Worm (Caenorhabditis elegans) whole organism, dauer: Measurements from ENCODE around the gene C34H4.2.

Source experiments
- unc-62 ChIP-seq: sonication (generic microtip); optimal IDR thresholded peaks from 2 replicates; lab custom pipeline; 2017; ENCODE audit warnings: missing biosample characterization, missing genetic modification reagents, missing genetic modification characterization

The C34H4.2 gene

DNA sequence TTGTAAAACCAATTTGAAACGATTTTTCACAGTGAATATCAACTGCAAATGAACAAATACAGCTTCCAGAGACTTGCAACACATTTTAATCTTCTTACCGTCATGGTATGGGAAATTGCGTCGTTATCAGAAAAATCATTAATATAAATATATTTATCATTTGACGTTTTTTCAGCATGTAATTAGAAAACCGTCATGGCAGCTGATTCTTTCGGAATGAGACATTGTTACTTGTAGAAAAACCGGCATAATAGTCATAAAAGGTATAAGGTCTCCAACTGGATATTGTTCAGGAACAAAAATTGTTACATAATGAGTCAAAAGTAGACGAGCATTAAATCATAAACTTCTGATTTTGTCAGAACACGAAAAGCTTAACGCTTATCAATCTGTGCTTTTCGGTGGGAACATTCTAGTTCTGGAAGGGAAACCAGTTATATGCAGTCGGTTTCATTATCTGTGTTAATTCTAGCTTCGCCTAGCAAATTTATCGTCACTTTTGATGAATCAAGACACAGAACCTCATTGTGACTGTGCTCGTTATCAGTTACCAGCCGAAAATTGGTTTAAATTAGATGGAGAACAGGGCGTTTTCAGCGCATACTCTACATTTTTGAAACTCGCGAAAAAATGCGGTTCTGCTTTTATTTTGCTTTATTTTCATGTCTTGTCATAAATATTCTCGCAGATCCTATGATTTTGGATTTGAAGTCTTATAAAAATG lies at the start of gene C34H4.2:
Gene C34H4.2, plus strand, starts transcription at position 558 of the 724 bp plus-strand sequence.
- TF ChIP-seq unc-62 (GFP tag; lab: Kevin White, UChicago) = no peak

DNA sequence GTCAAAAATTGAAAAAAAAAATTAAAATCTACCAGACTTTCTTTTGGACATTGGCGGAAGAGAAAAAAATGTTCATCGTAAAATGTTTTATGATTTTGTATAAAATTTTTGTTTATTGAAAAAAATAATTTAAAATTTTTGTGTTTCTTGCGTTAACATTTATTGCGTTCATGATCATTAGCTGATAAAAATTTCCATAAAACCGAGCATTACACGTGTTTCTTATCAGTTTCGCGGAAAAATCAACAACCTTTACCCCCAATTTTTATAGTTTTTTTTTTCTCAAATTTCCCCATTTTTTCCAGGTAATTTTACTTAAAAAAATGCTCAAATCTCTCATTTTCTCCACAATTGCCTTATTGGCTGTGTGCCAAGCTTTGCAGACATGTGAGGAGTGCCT lies 43.3 kb upstream of the C34H4.2 start, which contains the start of gene txt-4:
Gene txt-4, plus strand, starts transcription at position 324 of the 400 bp plus-strand sequence.
- TF ChIP-seq unc-62 (GFP tag; lab: Kevin White, UChicago) = no peak

DNA sequence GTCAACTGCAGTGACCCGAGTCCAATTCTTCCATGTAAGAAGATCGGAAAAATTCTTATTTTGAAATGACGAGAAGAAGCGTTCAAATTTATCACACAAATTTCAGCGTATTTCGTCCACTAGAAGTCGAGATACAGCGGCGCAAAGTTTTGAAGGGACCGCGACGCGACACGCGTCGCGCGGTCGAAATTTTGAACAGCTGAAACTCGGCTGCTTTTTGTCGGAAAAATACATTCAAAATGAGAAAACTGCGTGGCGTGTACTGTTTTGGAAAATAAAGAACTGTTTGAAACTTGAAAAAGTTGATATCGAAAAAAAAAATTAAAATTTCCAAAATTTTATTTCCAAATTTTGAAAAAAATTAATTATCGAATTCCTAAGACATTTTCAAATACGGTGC lies 40.6 kb upstream of the C34H4.2 start:
- TF ChIP-seq unc-62 (GFP tag; lab: Kevin White, UChicago) = no peak

DNA sequence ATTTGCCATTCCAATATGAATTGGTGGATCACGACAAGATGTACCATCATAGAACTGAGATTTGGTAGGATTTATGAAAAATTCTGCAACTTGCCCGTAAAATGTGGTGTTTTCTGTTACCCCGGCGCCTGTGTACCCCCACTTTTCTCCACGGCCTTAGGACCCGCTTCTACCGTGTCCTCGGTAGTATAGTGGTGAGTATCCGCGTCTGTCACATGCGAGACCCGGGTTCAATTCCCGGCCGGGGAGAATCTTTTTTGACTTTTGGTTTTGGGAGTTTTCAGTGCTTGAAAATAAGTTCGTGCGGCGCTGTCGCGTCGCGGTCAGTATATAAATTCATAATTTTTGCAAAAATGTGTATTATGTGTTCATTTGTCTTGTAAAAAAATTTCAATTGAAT lies 39.1 kb upstream of the C34H4.2 start:
- no peak for TF ChIP-seq unc-62 (GFP tag; lab: Kevin White, UChicago)

DNA sequence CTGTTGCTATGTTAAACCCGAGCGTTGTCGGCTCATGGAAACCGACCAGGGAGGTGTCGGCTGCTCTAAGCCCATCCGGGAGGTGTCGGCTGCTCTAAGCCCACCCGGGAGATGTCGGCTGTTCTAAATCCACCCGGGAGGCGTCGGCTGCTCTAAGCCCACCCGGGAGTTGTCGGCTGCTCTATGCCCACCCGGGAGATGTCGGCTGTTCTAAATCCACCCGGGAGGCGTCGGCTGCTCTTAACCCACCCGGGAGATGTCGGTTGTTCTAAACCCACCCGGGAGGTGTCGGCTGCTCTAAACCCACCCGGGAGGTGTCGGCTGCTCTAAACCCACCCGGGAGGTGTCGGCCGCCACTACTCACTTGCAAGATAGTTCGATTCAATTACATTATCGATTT lies 37.7 kb upstream of the C34H4.2 start:
- no peak for TF ChIP-seq unc-62 (GFP tag; lab: Kevin White, UChicago)

DNA sequence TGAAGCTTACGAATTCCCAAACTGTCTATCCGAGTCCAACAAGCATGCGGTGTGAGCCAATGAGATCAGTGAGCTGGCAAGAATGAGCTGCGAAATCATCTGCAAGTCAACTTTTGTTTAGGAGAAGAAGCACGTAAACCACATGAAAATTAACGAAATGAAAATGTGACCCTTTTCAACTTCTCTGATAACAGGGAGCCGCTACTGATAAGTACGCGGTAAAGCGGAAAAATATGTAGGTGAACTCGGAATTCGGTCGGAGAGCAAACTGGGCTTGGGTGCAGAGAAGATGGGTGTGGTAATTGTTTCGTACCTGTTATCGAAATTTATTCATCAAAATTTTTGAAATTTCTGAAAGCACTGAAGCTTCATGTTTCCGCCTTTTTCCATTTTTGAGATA lies 37.0 kb upstream of the C34H4.2 start, which contains the start of gene clec-172:
Gene clec-172, minus strand, starts transcription at position 101 of the 400 bp plus-strand sequence.
- TF ChIP-seq unc-62 (GFP tag; lab: Kevin White, UChicago) = no peak

DNA sequence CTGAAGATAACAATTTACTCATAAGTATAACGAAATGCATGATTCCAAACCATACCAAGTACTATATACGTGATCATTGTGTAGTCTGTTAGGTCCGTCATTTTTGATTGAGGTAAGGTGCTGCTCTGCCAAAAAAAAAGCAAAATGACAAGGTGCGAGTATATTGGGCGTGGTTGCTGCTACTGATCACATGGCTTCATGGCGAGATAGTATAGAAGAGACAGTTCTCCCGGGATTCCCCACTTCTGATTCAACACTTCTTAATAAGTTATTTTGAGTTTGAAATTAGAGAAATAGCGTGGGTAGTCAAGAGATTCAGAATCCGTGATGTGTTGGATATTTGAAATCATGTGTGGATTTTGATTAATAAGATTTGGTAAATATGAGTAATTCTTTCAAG lies 32.3 kb upstream of the C34H4.2 start, which contains the start of gene K03H6.4:
Gene K03H6.4, minus strand, starts transcription at position 101 of the 400 bp plus-strand sequence.
- TF ChIP-seq unc-62 (GFP tag; lab: Kevin White, UChicago) = no peak

DNA sequence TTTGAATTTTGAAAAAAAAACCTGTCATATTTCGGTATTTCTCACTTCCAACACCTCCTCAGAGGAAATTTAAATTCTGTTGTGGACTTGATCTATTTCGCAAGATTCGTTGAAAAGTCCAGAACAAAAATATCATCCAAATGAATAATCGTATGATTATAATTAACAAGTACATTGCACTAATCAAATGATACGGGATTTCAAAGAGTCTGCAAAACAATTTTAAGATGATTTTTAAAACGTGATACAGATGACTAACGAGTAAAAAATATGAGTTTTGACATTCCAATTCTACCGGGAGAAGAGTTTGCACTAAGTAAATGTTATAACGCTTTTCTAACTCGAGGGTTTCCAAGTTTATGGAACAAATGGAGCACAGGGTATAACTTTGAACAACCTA lies 31.2 kb upstream of the C34H4.2 start:
- TF ChIP-seq unc-62 (GFP tag; lab: Kevin White, UChicago) = no peak

DNA sequence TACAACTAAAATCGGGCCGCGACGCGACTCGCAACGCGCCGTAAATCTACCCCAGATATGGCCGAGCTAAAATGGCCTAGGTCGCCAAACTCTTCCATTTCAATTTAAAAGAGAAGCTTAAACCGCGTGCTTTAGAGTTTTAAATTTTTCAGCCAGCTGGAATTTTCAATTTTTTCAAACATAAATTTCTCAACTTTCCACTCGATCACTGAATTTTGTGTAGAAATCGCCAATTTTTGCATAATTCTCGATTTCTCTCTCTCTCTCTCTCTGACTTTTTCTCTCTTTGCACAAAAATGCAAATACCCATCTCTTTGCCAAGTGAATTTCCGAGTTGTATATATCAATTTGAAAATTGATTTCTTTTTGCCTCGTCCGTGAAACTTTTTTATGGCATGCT lies 30.1 kb upstream of the C34H4.2 start, which contains the start of gene K03H6.1:
Gene K03H6.1, plus strand, starts transcription at position 301 of the 400 bp plus-strand sequence.
- TF ChIP-seq unc-62 (GFP tag; lab: Kevin White, UChicago) = no peak

DNA sequence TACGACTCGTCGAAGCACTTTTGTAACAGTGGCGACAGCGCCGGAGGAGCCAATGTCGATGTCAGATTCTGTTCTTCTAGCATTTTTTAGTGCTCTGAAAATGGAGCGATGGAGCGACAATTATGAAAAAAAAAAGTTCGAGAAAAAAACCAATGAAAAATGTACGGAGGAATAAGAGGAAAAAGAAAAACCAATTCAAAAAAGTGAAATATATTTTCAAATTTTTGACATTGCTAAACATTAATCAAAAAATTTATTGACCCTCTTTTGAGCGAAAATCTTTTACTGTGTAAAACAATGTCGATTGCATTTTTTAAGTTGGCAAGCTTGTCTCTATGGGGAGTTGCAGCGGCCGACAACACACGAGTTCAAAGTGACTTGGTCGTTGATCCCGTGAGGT lies 17.2 kb upstream of the C34H4.2 start, which contains the start of gene K03H6.5:
Gene K03H6.5, minus strand, starts transcription at position 101 of the 400 bp plus-strand sequence.
- TF ChIP-seq unc-62 (GFP tag; lab: Kevin White, UChicago) = no peak

DNA sequence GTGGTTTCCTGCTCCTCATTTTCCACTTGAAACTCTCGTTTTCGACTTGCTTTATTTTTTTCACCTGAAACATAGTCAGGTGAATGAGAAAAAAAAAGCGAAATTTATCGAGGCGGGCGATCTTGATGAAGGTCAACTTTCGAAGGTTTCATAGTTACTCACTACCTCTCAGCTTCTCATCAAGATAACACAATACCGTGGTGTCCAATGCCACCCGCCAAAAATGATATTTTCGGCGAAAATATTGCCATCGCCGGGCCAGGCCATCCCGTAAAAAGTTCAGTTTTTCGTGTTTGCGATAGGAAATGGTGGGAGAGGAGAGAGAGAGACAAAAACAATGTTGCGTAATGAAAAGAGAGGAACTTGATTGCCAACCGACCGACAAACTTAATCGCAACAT lies 6.4 kb upstream of the C34H4.2 start:
- no peak for TF ChIP-seq unc-62 (GFP tag; lab: Kevin White, UChicago)

DNA sequence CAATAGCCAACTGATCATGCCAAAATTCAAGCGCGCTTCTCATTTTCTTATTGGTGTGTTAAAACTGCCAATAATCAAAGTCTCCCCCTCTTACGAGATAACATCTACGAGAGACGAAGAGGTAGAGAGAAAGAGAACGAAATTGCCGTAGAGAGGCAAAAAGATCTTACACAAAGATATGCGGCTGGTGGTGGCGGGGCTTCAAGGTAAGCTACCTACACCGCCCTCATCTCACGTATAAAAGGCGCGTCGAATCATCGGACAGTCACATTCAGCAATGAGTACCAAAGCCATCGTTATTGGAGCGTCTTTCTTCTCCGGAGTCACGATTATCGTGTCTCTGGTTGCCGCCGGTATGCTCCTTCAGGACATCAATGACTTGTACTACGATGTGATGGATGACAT lies 5.1 kb upstream of the C34H4.2 start, which contains the start of gene col-107:
Gene col-107, plus strand, starts transcription at position 265 of the 405 bp plus-strand sequence.
- no peak for TF ChIP-seq unc-62 (GFP tag; lab: Kevin White, UChicago)

DNA sequence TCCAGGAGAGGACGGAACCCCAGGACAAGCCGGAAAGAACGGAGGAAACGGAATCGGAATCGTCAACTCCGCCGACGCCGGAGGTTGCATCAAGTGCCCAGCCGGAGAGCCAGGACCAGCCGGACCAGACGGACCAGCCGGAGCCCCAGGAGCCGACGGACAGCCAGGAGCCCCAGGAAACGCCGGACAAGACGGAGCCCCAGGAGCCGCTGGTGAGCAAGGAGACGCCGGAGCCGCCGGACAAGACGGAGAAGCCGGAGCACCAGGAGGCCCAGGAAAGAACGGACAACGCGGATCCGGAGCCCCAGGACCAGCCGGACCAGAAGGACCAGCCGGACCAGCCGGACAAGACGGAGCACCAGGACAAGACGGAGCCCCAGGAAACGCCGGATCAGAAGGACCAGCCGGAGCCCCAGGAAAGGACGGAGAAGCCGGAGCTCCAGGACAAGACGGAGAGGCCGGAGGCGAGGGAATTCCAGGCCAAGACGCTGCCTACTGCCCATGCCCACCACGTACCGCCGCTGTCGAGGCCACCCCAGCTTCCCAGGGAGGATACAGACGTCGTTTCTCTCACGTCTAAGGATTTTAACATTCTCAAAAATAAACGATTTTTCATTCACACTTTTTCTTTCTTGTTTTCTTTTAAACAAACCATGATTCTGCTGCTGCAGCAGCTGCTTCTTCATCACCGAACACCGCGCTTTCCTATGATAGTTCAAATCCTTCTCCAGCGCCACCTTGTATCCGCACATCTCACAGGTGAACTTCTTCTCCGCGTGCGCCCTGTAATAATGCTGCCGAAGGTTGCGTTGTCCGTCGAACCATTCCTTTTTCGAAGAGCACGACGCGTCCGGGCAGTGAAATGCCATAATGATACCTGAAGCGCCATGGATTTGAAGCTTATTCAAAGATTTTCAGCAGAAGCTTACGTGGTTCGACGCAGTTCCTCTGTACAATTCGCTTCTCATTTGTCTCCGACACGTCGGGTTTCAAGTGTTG lies 4.2 kb upstream of the C34H4.2 start:
- TF ChIP-seq unc-62 (GFP tag; lab: Kevin White, UChicago) = no peak

DNA sequence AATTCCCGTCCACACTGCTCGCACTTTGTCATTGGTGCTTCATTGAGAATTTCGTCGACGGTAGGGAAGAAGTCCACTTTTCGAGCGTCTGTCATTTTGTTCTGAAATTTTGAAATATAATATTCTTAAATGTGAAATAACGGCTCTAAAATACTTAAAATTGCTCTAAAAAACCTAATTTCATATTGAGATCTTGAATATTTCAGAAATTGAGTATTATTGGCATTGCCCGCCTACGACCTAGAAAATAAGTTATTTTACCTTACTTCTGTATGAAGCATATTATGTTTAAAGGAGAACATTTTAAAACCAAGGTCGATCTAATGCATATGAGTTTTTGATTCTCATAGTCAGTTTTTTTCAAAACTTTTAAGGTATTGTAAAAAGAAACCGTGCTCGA lies 3.4 kb upstream of the C34H4.2 start, which contains the start of gene C34H4.5:
Gene C34H4.5, minus strand, starts transcription at position 101 of the 400 bp plus-strand sequence.
- no peak for TF ChIP-seq unc-62 (GFP tag; lab: Kevin White, UChicago)

DNA sequence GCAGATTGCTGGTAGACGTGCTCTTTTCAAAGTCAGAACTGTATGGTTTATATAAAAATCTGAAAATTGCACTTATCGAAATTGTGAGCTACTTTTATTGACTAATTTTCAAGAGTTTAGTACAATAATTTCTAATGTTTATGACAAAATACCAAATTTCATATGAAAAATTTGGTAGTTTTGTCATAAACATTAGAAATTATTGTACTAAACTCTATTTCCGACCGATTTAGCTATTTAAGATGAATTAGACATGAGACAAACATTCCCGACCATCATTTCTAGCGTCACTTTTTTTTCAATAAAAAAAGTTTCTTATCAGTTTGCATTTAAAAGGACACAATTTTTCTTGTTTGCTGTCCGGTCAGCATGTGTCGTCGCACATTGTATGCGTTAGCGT lies 3.0 kb upstream of the C34H4.2 start, which contains the start of gene tag-244:
Gene tag-244, plus strand, starts transcription at position 301 of the 400 bp plus-strand sequence.
- no peak for TF ChIP-seq unc-62 (GFP tag; lab: Kevin White, UChicago)
